Worm (Caenorhabditis elegans): ENCODE results near the gene cutl-3.

The cutl-3 gene

ce11 chrX:15040552-15041080 is 41.6 kb upstream of the cutl-3 start, which contains the start of gene C18B12.4 (continued):
- TF ChIP-seq ZK546.5 (tag; optimal IDR thresholded peaks at IDR 0.05) (no peak), mxl-2 (GFP tag; conservative IDR thresholded peaks at IDR 0.05) (no peak), gei-8 (GFP tag; optimal IDR thresholded peaks at IDR 0.05) (no peak), ces-1 (GFP tag; optimal IDR thresholded peaks at IDR 0.05) (no peak)

- TF ChIP-seq daf-19 (GFP tag; conservative IDR thresholded peaks at IDR 0.05) = no peak
- TF ChIP-seq lin-15B (tag; optimal IDR thresholded peaks at IDR 0.05) = no peak
- TF ChIP-seq aha-1 (tag) = peak; percentile 91
Observed at ce11 chrX:15039696-15040212, 40.8 kb upstream of the cutl-3 start.

ce11 chrX:15039029-15039695 is 40.2 kb upstream of the cutl-3 start:
- peak; percentile 21 for TF ChIP-seq hlh-30 (tag; optimal IDR thresholded peaks at IDR 0.05; ENCODE audit: insufficient read depth)
- TF ChIP-seq daf-16 (GFP tag; optimal IDR thresholded peaks at IDR 0.05) = peak in 1 of 2 experiments; percentile 72
- TF ChIP-seq daf-16 (tag; optimal IDR thresholded peaks at IDR 0.05) = no peak
- no peak for TF ChIP-seq egl-27 (tag; optimal IDR thresholded peaks at IDR 0.05)
- TF ChIP-seq T26A8.4 (GFP tag; IDR thresholded peaks at IDR 0.05) = 0 out of 2 replicates have a peak, but pooled peaks have one; percentile 29
- no peak for TF ChIP-seq saeg-2 (GFP tag; IDR thresholded peaks at IDR 0.05)
- TF ChIP-seq F37D6.2 (tag; optimal IDR thresholded peaks at IDR 0.05) = no peak
- no peak for TF ChIP-seq lin-15B (tag; optimal IDR thresholded peaks at IDR 0.05)
- peak; percentile 15 for TF ChIP-seq hlh-11 (tag; optimal IDR thresholded peaks at IDR 0.05)

ce11 chrX:15036287-15036686 is 37.3 kb upstream of the cutl-3 start:
- peak; percentile 30 for TF ChIP-seq zip-2 (tag; optimal IDR thresholded peaks at IDR 0.05)
- TF ChIP-seq tra-1 (GFP tag; IDR thresholded peaks at IDR 0.05) = no peak
- no peak for TF ChIP-seq pha-4 (GFP tag; IDR thresholded peaks at IDR 0.05)
- no peak for TF ChIP-seq pha-4 (tag; optimal IDR thresholded peaks at IDR 0.05)
- peak in 1 of 2 experiments; percentile 18 for TF ChIP-seq lsy-2 (tag; optimal IDR thresholded peaks at IDR 0.05)
- peak; percentile 47 for TF ChIP-seq mep-1 (tag; optimal IDR thresholded peaks at IDR 0.05)
- TF ChIP-seq nhr-102 (tag; optimal IDR thresholded peaks at IDR 0.05) = peak; percentile 3
- TF ChIP-seq dmd-9 (GFP tag; IDR thresholded peaks at IDR 0.05) = no peak
- TF ChIP-seq daf-16 (GFP tag; optimal IDR thresholded peaks at IDR 0.05) = peak in 1 of 2 experiments; percentile 25
- TF ChIP-seq daf-16 (tag; optimal IDR thresholded peaks at IDR 0.05) = no peak
- no peak for TF ChIP-seq nhr-6 (tag; optimal IDR thresholded peaks at IDR 0.05)
- TF ChIP-seq nhr-48 (tag; optimal IDR thresholded peaks at IDR 0.05) = peak; percentile 6

- TF ChIP-seq mdl-1 (tag; optimal IDR thresholded peaks at IDR 0.05) (no peak), unc-62 (GFP tag; optimal IDR thresholded peaks at IDR 0.05 in 1 of 2) (peak in 1 of 2 experiments; percentile 93), unc-62 (tag; optimal IDR thresholded peaks at IDR 0.05) (no peak)
Observed at ce11 chrX:15035748-15036147, 36.7 kb upstream of the cutl-3 start.

- TF ChIP-seq dmd-8 (GFP tag; IDR thresholded peaks at IDR 0.05) = no peak
- TF ChIP-seq F44E2.7 (GFP tag; IDR thresholded peaks at IDR 0.05) = no peak
- TF ChIP-seq aly-2 (tag; optimal IDR thresholded peaks at IDR 0.05) = no peak
- TF ChIP-seq dmd-6 (GFP tag; IDR thresholded peaks at IDR 0.05) = no peak
- TF ChIP-seq zfp-2 (tag; optimal IDR thresholded peaks at IDR 0.05) = no peak
- TF ChIP-seq mxl-3 (GFP tag; optimal IDR thresholded peaks at IDR 0.05) = no peak
- no peak for TF ChIP-seq mxl-2 (GFP tag; conservative IDR thresholded peaks at IDR 0.05)
- no peak for TF ChIP-seq set-16 (GFP tag; IDR thresholded peaks at IDR 0.05)
Observed at ce11 chrX:15034787-15035186, 35.8 kb upstream of the cutl-3 start, which contains the start of gene dsc-1. Gene dsc-1, minus strand, starts transcription at chrX:15034832.

Measured in whole organism, L4 larva.